Worm (Caenorhabditis elegans) whole organism, L4 larva: ENCODE results near the gene Y39G8B.5.
"Not testable (repeated sequence)": the region's sequence is repeated elsewhere in the genome, so short reads cannot be mapped to it uniquely, and the experiment has no call there.

Source experiments
- D1046.2 ChIP-seq: fragments of 200-800 bp; sonication (Bioruptor generic); IDR thresholded peaks from 2 replicates; pipeline ENCODE4 v1.3.6; 2022; ENCODE audit warnings: missing genetic modification characterization, missing compliant biosample characterization
- F26F4.8 ChIP-seq: fragments of 200-800 bp; sonication (Bioruptor generic); conservative IDR thresholded peaks from 2 replicates; pipeline ENCODE4 v1.3.6; 2022; ENCODE audit warnings: missing genetic modification characterization, missing compliant biosample characterization
- F44E2.7 ChIP-seq: fragments of 200-800 bp; sonication (Bioruptor generic); IDR thresholded peaks from 2 replicates; pipeline ENCODE4 v2.1.2; 2022; ENCODE audit warnings: missing genetic modification characterization, missing compliant biosample characterization
- T26A8.4 ChIP-seq: fragments of 200-800 bp; sonication (Bioruptor generic); IDR thresholded peaks from 2 replicates; pipeline ENCODE4 v1.3.6; 2022; ENCODE audit warnings: missing genetic modification characterization, missing compliant biosample characterization
- Y105C5A.15 ChIP-seq: fragments of 200-800 bp; sonication (Bioruptor generic); IDR thresholded peaks from 2 replicates; pipeline ENCODE4 v1.3.6; 2022; ENCODE audit warnings: missing genetic modification characterization, missing compliant biosample characterization
- Y48G9A.11 ChIP-seq: fragments of 200-800 bp; sonication (Bioruptor generic); IDR thresholded peaks from 2 replicates; pipeline ENCODE4 v1.3.6; 2022; ENCODE audit warnings: missing genetic modification reagents, missing genetic modification characterization, missing compliant biosample characterization
- Y75B8A.6 ChIP-seq: fragments of 200-800 bp; sonication (Bioruptor generic); IDR thresholded peaks from 2 replicates; pipeline ENCODE4 v1.3.6; 2022; ENCODE audit warnings: missing genetic modification reagents, missing genetic modification characterization, missing compliant biosample characterization
- arid-1 ChIP-seq: fragments of 200-800 bp; sonication (Bioruptor generic); conservative IDR thresholded peaks from 2 replicates; pipeline ENCODE4 v1.3.6; 2022; ENCODE audit warnings: missing genetic modification reagents, missing genetic modification characterization, missing compliant biosample characterization
- ceh-44 ChIP-seq: fragments of 200-800 bp; sonication (Bioruptor generic); IDR thresholded peaks from 2 replicates; pipeline ENCODE4 v1.3.6; 2022; ENCODE audit warnings: missing genetic modification reagents, missing genetic modification characterization, missing compliant biosample characterization
- ces-1 ChIP-seq: fragments of 150-350 bp; sonication (generic microtip); optimal IDR thresholded peaks from 4 replicates; lab custom pipeline; 2014; ENCODE audit warnings: missing biosample characterization, missing genetic modification reagents, missing genetic modification characterization
- ctbp-1 ChIP-seq: fragments of 200-800 bp; sonication (Bioruptor generic); IDR thresholded peaks from 2 replicates; pipeline ENCODE4 v1.3.6; 2022; ENCODE audit warnings: missing genetic modification reagents, missing genetic modification characterization, missing compliant biosample characterization
- daf-19 ChIP-seq: fragments of 200-800 bp; sonication (Bioruptor generic); conservative IDR thresholded peaks from 2 replicates; pipeline ENCODE4 v1.3.6; 2022; ENCODE audit warnings: missing genetic modification characterization, missing compliant biosample characterization
- daf-8 ChIP-seq: fragments of 200-800 bp; sonication (Bioruptor generic); IDR thresholded peaks from 2 replicates; pipeline ENCODE4 v1.3.6; 2022; ENCODE audit warnings: missing genetic modification characterization, missing compliant biosample characterization
- dmd-8 ChIP-seq: fragments of 200-800 bp; sonication (Bioruptor generic); IDR thresholded peaks from 2 replicates; pipeline ENCODE4 v1.3.6; 2022; ENCODE audit warnings: missing genetic modification characterization, missing compliant biosample characterization
- dpl-1 ChIP-seq: fragments of 150-350 bp; optimal IDR thresholded peaks from 2 replicates; lab custom pipeline; 2014; ENCODE audit warnings: missing biosample characterization, missing genetic modification reagents, missing genetic modification characterization
- egl-43 ChIP-seq: fragments of 200-800 bp; sonication (Bioruptor generic); IDR thresholded peaks from 2 replicates; pipeline ENCODE4 v1.3.6; 2022; ENCODE audit warnings: missing genetic modification reagents, missing genetic modification characterization, missing compliant biosample characterization
- hmg-1.1 ChIP-seq: fragments of 200-800 bp; sonication (Bioruptor generic); IDR thresholded peaks from 2 replicates; pipeline ENCODE4 v1.3.6; 2022; ENCODE audit warnings: missing genetic modification reagents, missing genetic modification characterization, missing compliant biosample characterization
- lin-29 ChIP-seq: fragments of 200-800 bp; sonication (Bioruptor generic); IDR thresholded peaks from 2 replicates; pipeline ENCODE4 v1.3.6; 2022; ENCODE audit warnings: missing genetic modification reagents, missing genetic modification characterization, missing compliant biosample characterization
- lin-39 ChIP-seq: fragments of 150-350 bp; optimal IDR thresholded peaks from 2 replicates; lab custom pipeline; 2014; ENCODE audit warnings: missing biosample characterization, missing genetic modification reagents, missing genetic modification characterization
- lir-3 ChIP-seq: sonication (generic microtip); optimal IDR thresholded peaks from 2 replicates; lab custom pipeline; 2016; ENCODE audit warnings: mild to moderate bottlenecking, missing genetic modification characterization, missing compliant biosample characterization
- madf-5 ChIP-seq, 2 experiments: fragments of 200-800 bp; sonication (Bioruptor generic); IDR thresholded peaks; 2 replicates each; pipeline ENCODE4 v1.3.6; 2022; ENCODE audit warnings: missing compliant biosample characterization in 2 of 2, missing genetic modification characterization in 2 of 2
- madf-9 ChIP-seq: fragments of 200-800 bp; sonication (Bioruptor generic); conservative IDR thresholded peaks from 2 replicates; pipeline ENCODE4 v1.3.6; 2022; ENCODE audit warnings: missing genetic modification reagents, missing genetic modification characterization, missing compliant biosample characterization
- nhr-102 ChIP-seq: sonication (generic microtip); optimal IDR thresholded peaks from 2 replicates; lab custom pipeline; 2016; ENCODE audit warnings: mild to moderate bottlenecking, missing genetic modification characterization, moderate library complexity, missing compliant biosample characterization
- nhr-28 ChIP-seq: fragments of 150-350 bp; optimal IDR thresholded peaks from 2 replicates; lab custom pipeline; 2014; ENCODE audit warnings: missing biosample characterization, missing genetic modification characterization
- nhr-41 ChIP-seq: fragments of 200-800 bp; sonication (Bioruptor generic); IDR thresholded peaks from 2 replicates; pipeline ENCODE4 v1.3.6; 2022; ENCODE audit warnings: missing genetic modification reagents, missing genetic modification characterization, missing compliant biosample characterization
- nhr-42 ChIP-seq: fragments of 200-800 bp; sonication (Bioruptor generic); IDR thresholded peaks from 2 replicates; pipeline ENCODE4 v1.3.6; 2022; ENCODE audit warnings: missing genetic modification characterization, missing compliant biosample characterization
- pha-4 ChIP-seq, 2 experiments: fragments of 150-350 bp in 1 of 2; fragments of 200-800 bp in 1 of 2; sonication (Bioruptor generic) in 1 of 2; IDR thresholded peaks in 1 of 2; optimal IDR thresholded peaks in 1 of 2; 2 replicates each; pipeline versions ENCODE4 v1.3.6 to Lab custom; 2014 to 2022; ENCODE audit warnings: missing genetic modification characterization in 2 of 2, missing genetic modification reagents in 2 of 2, missing biosample characterization in 1 of 2, missing compliant biosample characterization in 1 of 2
- php-3 ChIP-seq: fragments of 200-800 bp; sonication (Bioruptor generic); IDR thresholded peaks from 2 replicates; pipeline ENCODE4 v1.3.6; 2022; ENCODE audit warnings: missing genetic modification reagents, missing genetic modification characterization, missing compliant biosample characterization
- rbr-2 ChIP-seq: sonication (generic microtip); optimal IDR thresholded peaks from 2 replicates; lab custom pipeline; 2016; ENCODE audit warnings: missing genotype, missing genetic modification characterization, missing compliant biosample characterization
- saeg-2 ChIP-seq: fragments of 200-800 bp; sonication (Bioruptor generic); IDR thresholded peaks from 2 replicates; pipeline ENCODE4 v1.3.6; 2022; ENCODE audit warnings: missing genetic modification reagents, missing genetic modification characterization, missing compliant biosample characterization
- set-16 ChIP-seq: fragments of 200-800 bp; sonication (Bioruptor generic); IDR thresholded peaks from 2 replicates; pipeline ENCODE4 v1.3.6; 2022; ENCODE audit warnings: missing genetic modification reagents, missing genetic modification characterization, missing compliant biosample characterization
- snpc-1.2 ChIP-seq: fragments of 200-800 bp; sonication (Bioruptor generic); IDR thresholded peaks from 2 replicates; pipeline ENCODE4 v1.3.6; 2022; ENCODE audit warnings: missing genetic modification reagents, missing genetic modification characterization, missing compliant biosample characterization
- snpc-4 ChIP-seq: fragments of 150-350 bp; optimal IDR thresholded peaks from 2 replicates; lab custom pipeline; 2014; ENCODE audit warnings: missing biosample characterization, missing genetic modification characterization
- spr-3 ChIP-seq: fragments of 200-800 bp; sonication (Bioruptor generic); optimal IDR thresholded peaks from 2 replicates; lab custom pipeline; 2018; ENCODE audit warnings: mild to moderate bottlenecking, missing genetic modification characterization, missing compliant biosample characterization
- tra-1 ChIP-seq: fragments of 200-800 bp; sonication (Bioruptor generic); IDR thresholded peaks from 2 replicates; pipeline ENCODE4 v1.3.6; 2022; ENCODE audit warnings: missing genetic modification reagents, missing genetic modification characterization, missing compliant biosample characterization
- vab-7 ChIP-seq: fragments of 200-800 bp; sonication (Bioruptor generic); IDR thresholded peaks from 2 replicates; pipeline ENCODE4 v1.3.6; 2022; ENCODE audit warnings: missing genetic modification reagents, missing genetic modification characterization, missing compliant biosample characterization
- zip-11 ChIP-seq: fragments of 200-800 bp; sonication (Bioruptor generic); IDR thresholded peaks from 2 replicates; pipeline ENCODE4 v1.3.6; 2022; ENCODE audit warnings: missing genetic modification characterization, missing compliant biosample characterization

The Y39G8B.5 gene

DNA sequence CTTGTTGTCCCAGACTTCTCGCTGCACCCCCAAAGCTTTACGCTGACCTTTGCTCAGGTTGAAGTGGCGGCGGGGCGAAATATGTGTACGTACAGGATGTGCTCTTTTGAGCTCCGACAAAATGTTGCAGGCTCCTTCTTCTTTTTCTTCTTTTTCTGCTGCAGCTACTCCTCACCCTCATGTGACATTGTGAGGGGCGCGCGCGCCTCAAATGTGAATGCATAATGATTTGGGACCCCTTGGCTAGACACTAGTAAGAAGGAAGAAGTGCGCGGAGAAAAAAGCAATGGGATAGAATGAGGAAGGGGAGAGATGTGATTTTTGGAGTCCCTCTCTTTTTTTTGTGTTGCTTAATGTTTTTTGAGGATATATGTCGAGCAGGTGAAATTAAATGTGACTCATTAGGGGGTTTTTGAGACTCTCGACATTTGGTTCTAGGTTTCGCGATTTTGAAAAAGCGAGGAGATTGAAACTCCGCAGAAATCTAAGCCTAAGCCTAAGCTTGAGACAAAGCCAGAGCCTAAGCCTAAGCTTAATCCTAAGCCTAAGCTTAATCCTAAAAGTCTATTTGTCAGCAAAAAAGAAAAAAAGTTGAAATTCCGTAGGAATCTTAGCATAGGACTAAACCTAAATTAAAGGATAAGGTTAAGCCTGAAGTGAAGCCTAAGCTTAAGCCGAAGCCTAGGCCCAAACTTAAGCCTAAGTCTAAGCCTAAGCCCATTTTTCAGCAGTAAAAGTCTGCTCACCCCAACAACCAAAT lies 45.3 kb upstream of the Y39G8B.5 start (continued):
- TF ChIP-seq lir-3 (no peak), lin-29 (GFP tag; lab: Robert Waterston, UW) (no peak), zip-11 (GFP tag; lab: Robert Waterston, UW) (no peak), Y48G9A.11 (0 out of 2 replicates have a peak, but pooled peaks have one; percentile 11), arid-1 (GFP tag; lab: Robert Waterston, UW) (no peak), lin-39 (tag; lab: Kevin White, UChicago) (no peak), nhr-28 (tag; lab: Kevin White, UChicago) (no peak), dpl-1 (GFP tag; lab: Kevin White, UChicago) (no peak)

DNA sequence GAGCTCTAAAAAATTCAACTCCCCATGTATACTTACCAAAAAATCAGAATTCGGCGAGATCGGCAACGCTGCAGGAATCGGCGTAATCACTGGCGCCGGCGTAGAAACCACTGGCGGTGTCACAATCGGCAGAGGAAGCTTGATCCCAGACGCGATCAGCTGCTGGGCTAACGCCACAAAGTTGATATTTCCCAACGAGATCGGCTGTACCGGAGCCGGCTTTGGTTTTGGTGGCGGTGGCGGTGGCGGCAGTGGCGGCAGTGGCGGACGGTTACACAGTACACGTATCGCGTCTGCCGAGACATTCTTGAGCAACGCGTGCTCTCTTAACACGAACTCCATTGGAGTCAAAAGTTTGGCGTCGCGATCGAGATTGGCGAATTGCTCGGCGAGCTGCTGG lies 42.9 kb upstream of the Y39G8B.5 start:
- TF ChIP-seq set-16 (GFP tag; lab: Robert Waterston, UW) (peak; percentile 81), nhr-42 (GFP tag; lab: Robert Waterston, UW) (0 out of 2 replicates have a peak, but pooled peaks have one; percentile 9), pha-4 (GFP tag; IDR thresholded peaks at IDR 0.05; lab: Robert Waterston, UW) (no peak), pha-4 (tag; optimal IDR thresholded peaks at IDR 0.05; lab: Kevin White, UChicago) (no peak)

ce11 chrII:14032705-14033104 lies 41.1 kb upstream of the Y39G8B.5 start:
- peak; percentile 13 for TF ChIP-seq nhr-102 (tag; lab: Kevin White, UChicago)
- peak in 1 of 2 experiments; percentile 76; a peak in 2 of 4 replicates for TF ChIP-seq madf-5 (GFP tag; IDR thresholded peaks at IDR 0.05; lab: Robert Waterston, UW)
- 0 out of 2 replicates have a peak, but pooled peaks have one; percentile 27 for TF ChIP-seq madf-9
- 0 out of 2 replicates have a peak, but pooled peaks have one; percentile 12 for TF ChIP-seq hmg-1.1 (GFP tag; lab: Robert Waterston, UW)
- no peak for TF ChIP-seq lin-29 (GFP tag; lab: Robert Waterston, UW)
- peak; percentile 47; the same call in 1 of the 2 replicates for TF ChIP-seq nhr-42 (GFP tag; lab: Robert Waterston, UW)
- no peak for TF ChIP-seq ceh-44 (GFP tag; lab: Robert Waterston, UW)
- TF ChIP-seq tra-1 (GFP tag; lab: Robert Waterston, UW): peak; percentile 45; the same call in 1 of the 2 replicates
- 0 out of 2 replicates have a peak, but pooled peaks have one; percentile 32 for TF ChIP-seq ctbp-1
- peak; percentile 11; the same call in 1 of the 2 replicates for TF ChIP-seq set-16 (GFP tag; lab: Robert Waterston, UW)
- 0 out of 2 replicates have a peak, but pooled peaks have one; percentile 15 for TF ChIP-seq arid-1 (GFP tag; lab: Robert Waterston, UW)
- TF ChIP-seq daf-19 (GFP tag; lab: Robert Waterston, UW): no peak
- TF ChIP-seq, all 104 proteins: peak for 9

ce11 chrII:14021230-14021629 lies 29.6 kb upstream of the Y39G8B.5 start, which contains the start of gene F01D5.10:
F01D5.10 (minus strand) TSS chrII:14021330.
- not testable (repeated sequence) for TF ChIP-seq ces-1; snpc-4; rbr-2 (tag; lab: Kevin White, UChicago)
- TF ChIP-seq, all 104 proteins: peak for 0; not testable (repeated sequence) for 104

ce11 chrII:14019625-14020024 lies 28.0 kb upstream of the Y39G8B.5 start:
- TF ChIP-seq dmd-8 (GFP tag; lab: Robert Waterston, UW): peak; percentile 76; the same call in 1 of the 2 replicates
- TF ChIP-seq D1046.2 (GFP tag; lab: Robert Waterston, UW): peak; percentile 81; the same call in 1 of the 2 replicates
- 0 out of 4 replicates have a peak, but pooled peaks of 1 of the 2 experiments have one; percentile 16 for TF ChIP-seq madf-5 (GFP tag; IDR thresholded peaks at IDR 0.05; lab: Robert Waterston, UW)
- TF ChIP-seq php-3: peak; percentile 63; the same call in 1 of the 2 replicates
- TF ChIP-seq Y75B8A.6: 0 out of 2 replicates have a peak, but pooled peaks have one; percentile 18
- 0 out of 2 replicates have a peak, but pooled peaks have one; percentile 60 for TF ChIP-seq F44E2.7
- peak; percentile 40; the same call in 1 of the 2 replicates for TF ChIP-seq Y48G9A.11
- peak; percentile 45; the same call in 1 of the 2 replicates for TF ChIP-seq ctbp-1
- 0 out of 2 replicates have a peak, but pooled peaks have one; percentile 43 for TF ChIP-seq daf-8 (GFP tag; lab: Robert Waterston, UW)
- TF ChIP-seq spr-3 (GFP tag; lab: Kevin White, UChicago): peak; percentile 2
- TF ChIP-seq set-16 (GFP tag; lab: Robert Waterston, UW): peak; percentile 100
- TF ChIP-seq zip-11 (GFP tag; lab: Robert Waterston, UW): 0 out of 2 replicates have a peak, but pooled peaks have one; percentile 20
- 0 out of 2 replicates have a peak, but pooled peaks have one; percentile 40 for TF ChIP-seq saeg-2 (GFP tag; lab: Robert Waterston, UW)
- peak; percentile 44; the same call in 1 of the 2 replicates for TF ChIP-seq Y105C5A.15 (GFP tag; lab: Robert Waterston, UW)
- TF ChIP-seq nhr-41: peak; percentile 33; the same call in 1 of the 2 replicates
- peak; percentile 82 for TF ChIP-seq egl-43 (GFP tag; lab: Robert Waterston, UW)
- TF ChIP-seq F26F4.8 (GFP tag; lab: Robert Waterston, UW): peak; percentile 40; the same call in 1 of the 2 replicates
- TF ChIP-seq lin-29 (GFP tag; lab: Robert Waterston, UW): peak; percentile 38; the same call in 1 of the 2 replicates
- TF ChIP-seq nhr-42 (GFP tag; lab: Robert Waterston, UW): peak; percentile 69
- TF ChIP-seq snpc-1.2 (GFP tag; lab: Robert Waterston, UW): 0 out of 2 replicates have a peak, but pooled peaks have one; percentile 57
- TF ChIP-seq vab-7 (GFP tag; lab: Robert Waterston, UW): peak; percentile 56; the same call in 1 of the 2 replicates
- TF ChIP-seq T26A8.4 (GFP tag; lab: Robert Waterston, UW): peak; percentile 56; the same call in 1 of the 2 replicates
